Fruit fly (Drosophila melanogaster): ENCODE data around the gene CG5541.

DNA sequence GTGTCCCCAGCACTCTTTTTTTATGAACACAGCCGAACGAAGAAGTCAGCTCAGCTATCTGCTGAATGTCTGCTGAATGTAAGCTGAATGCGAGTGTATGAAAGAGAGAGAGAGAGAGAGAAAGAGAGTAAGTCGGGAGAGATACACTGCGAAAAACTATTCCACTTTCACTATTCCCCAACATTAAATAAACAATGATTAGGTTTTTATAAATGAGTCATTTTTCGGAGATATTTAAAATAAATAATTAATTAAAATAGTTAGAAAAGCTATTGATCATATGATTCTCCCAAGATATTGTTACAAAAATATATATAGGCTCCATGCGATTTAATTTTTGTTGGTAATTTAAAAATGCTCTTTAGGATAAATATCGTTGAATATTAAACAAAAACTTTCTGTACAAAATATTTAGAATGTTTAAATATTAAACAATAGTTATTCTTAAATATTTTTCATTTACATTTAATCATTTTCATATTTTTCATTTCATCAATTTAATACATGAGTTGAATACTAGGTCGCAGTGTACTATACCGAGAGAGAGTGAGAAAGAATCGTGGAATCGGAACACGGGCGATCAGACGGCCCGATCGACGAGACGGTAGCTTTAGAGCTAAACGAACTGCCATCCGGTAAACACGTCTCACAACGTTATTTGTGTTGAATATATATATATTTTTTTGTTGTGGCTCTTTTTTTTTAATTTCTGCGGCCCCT is 19.9 kb upstream of the CG5541 start, which contains the start of gene be:
- no peak for TF ChIP-seq psq (optimal IDR thresholded peaks at IDR 0.05)
- TF ChIP-seq Sin3A (optimal IDR thresholded peaks at IDR 0.05), result no peak
